Worm (Caenorhabditis elegans): Measurements from ENCODE around the gene ugt-2.

The ugt-2 gene

DNA sequence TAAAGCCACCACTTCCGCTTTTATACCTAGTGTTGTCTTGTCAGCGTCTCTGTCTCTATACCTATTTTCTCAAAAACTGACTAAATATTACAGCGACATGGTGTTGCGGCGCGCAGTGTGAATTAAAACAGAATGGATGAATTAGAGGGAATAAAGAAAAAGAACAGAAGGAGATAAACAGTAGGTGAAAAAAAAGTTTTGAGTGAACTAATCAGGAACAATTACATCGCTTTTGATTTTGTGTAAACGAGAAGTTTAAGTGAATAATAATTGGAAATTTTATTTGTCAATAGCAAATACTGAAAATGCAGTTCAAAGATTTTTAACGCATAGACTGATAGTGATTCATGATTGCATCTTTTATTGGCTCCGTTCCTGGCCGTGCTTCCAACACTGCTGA lies 26.5 kb downstream of the ugt-2 start, which contains the start of gene col-12:
Gene col-12 (minus strand): TSS at position 101 of the 400 bp plus-strand sequence.
- TF ChIP-seq ceh-9 (tag; optimal IDR thresholded peaks at IDR 0.05) = no peak
- TF ChIP-seq lsy-12 (tag; optimal IDR thresholded peaks at IDR 0.05) = no peak
- TF ChIP-seq nhr-43 (tag; optimal IDR thresholded peaks at IDR 0.05; ENCODE audit: poor library complexity, severe bottlenecking) = no peak
- TF ChIP-seq elt-2 (tag; optimal IDR thresholded peaks at IDR 0.05) = no peak
- TF ChIP-seq snpc-4 (tag; optimal IDR thresholded peaks at IDR 0.05) = no peak
- no peak for TF ChIP-seq ztf-4 (tag; optimal IDR thresholded peaks at IDR 0.05)
- no peak for TF ChIP-seq mml-1 (tag; optimal IDR thresholded peaks at IDR 0.05)
- no peak for TF ChIP-seq aly-2 (tag; optimal IDR thresholded peaks at IDR 0.05)
- TF ChIP-seq ceh-28 (tag; optimal IDR thresholded peaks at IDR 0.05) = no peak
- TF ChIP-seq tbx-2 (tag; optimal IDR thresholded peaks at IDR 0.05) = no peak
- no peak for TF ChIP-seq fos-1 (tag; optimal IDR thresholded peaks at IDR 0.05)
- no peak for TF ChIP-seq skn-1 (tag; optimal IDR thresholded peaks at IDR 0.05)
- TF ChIP-seq fkh-10 (GFP tag; optimal IDR thresholded peaks at IDR 0.05) = no peak
- no peak for TF ChIP-seq nhr-76 (tag; optimal IDR thresholded peaks at IDR 0.05)
- TF ChIP-seq hmg-11 (tag; optimal IDR thresholded peaks at IDR 0.05) = no peak
- no peak for TF ChIP-seq elt-1 (tag; optimal IDR thresholded peaks at IDR 0.05)
- TF ChIP-seq sea-2 (GFP tag; optimal IDR thresholded peaks at IDR 0.05) = no peak

ce11 chrV:10426253-10426652 lies 27.7 kb downstream of the ugt-2 start, which contains the start of gene apc-10:
TSS of gene apc-10 (minus strand) at chrV:10426353.
- TF ChIP-seq unc-62 (GFP tag; optimal IDR thresholded peaks at IDR 0.05) (no peak), mml-1 (tag; optimal IDR thresholded peaks at IDR 0.05) (no peak), nhr-43 (tag; optimal IDR thresholded peaks at IDR 0.05; ENCODE audit: poor library complexity, severe bottlenecking) (no peak), nhr-76 (tag; optimal IDR thresholded peaks at IDR 0.05) (no peak), eor-1 (tag; optimal IDR thresholded peaks at IDR 0.05) (no peak), fkh-10 (GFP tag; optimal IDR thresholded peaks at IDR 0.05) (no peak), hmg-11 (tag; optimal IDR thresholded peaks at IDR 0.05) (no peak), lin-39 (tag; optimal IDR thresholded peaks at IDR 0.05) (no peak), elt-1 (tag; optimal IDR thresholded peaks at IDR 0.05) (no peak), fkh-2 (tag; optimal IDR thresholded peaks at IDR 0.05) (no peak), egl-5 (tag; optimal IDR thresholded peaks at IDR 0.05) (no peak), jun-1 (tag; optimal IDR thresholded peaks at IDR 0.05) (no peak), ztf-11 (tag; optimal IDR thresholded peaks at IDR 0.05) (no peak), nhr-67 (tag; optimal IDR thresholded peaks at IDR 0.05) (no peak), pqm-1 (tag; optimal IDR thresholded peaks at IDR 0.05) (no peak), pha-4 (tag; optimal IDR thresholded peaks at IDR 0.05) (no peak), nhr-11 (tag; optimal IDR thresholded peaks at IDR 0.05) (no peak), nfya-1 (tag; optimal IDR thresholded peaks at IDR 0.05; ENCODE audit: insufficient read depth) (no peak), ceh-16 (tag; optimal IDR thresholded peaks at IDR 0.05) (no peak)

ce11 chrV:10428608-10429007 lies 30.0 kb downstream of the ugt-2 start, which contains the start of gene tag-314:
TSS of gene tag-314 (minus strand) at chrV:10428708.
- TF ChIP-seq fos-1 (tag; optimal IDR thresholded peaks at IDR 0.05) (no peak), unc-39 (tag; optimal IDR thresholded peaks at IDR 0.05) (no peak), egl-5 (tag; optimal IDR thresholded peaks at IDR 0.05) (no peak), snpc-4 (tag; optimal IDR thresholded peaks at IDR 0.05) (no peak), ceh-16 (tag; optimal IDR thresholded peaks at IDR 0.05) (no peak), unc-62 (GFP tag; optimal IDR thresholded peaks at IDR 0.05) (no peak), nhr-12 (tag; optimal IDR thresholded peaks at IDR 0.05) (no peak), aly-2 (tag; optimal IDR thresholded peaks at IDR 0.05) (no peak), nhr-28 (tag; optimal IDR thresholded peaks at IDR 0.05) (no peak), fkh-10 (GFP tag; optimal IDR thresholded peaks at IDR 0.05) (no peak), daf-12 (tag; optimal IDR thresholded peaks at IDR 0.05) (no peak), nhr-67 (tag; optimal IDR thresholded peaks at IDR 0.05) (no peak), nhr-25 (tag; optimal IDR thresholded peaks at IDR 0.05) (no peak), fkh-2 (tag; optimal IDR thresholded peaks at IDR 0.05) (no peak)

DNA sequence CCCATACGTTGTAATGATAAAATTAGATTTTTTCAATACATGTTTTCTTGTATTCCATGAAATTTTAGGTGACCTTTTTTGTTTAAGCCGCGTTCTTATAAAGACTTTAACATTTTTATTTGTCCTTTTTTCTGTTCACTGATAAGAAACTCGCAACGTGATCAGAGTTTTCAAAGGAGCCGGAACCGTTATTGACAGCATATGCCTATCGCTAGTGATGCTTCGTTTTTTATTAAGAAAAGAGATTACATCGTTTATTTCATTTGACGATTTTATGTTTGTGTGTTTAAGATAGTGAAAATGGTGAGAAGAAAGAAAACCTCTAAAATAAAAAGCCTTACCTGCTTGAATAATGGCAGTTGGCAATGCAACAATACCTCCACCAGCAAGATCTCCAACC lies 34.0 kb downstream of the ugt-2 start:
- no peak for TF ChIP-seq ZK546.5 (tag; optimal IDR thresholded peaks at IDR 0.05)
- TF ChIP-seq pqm-1 (tag; optimal IDR thresholded peaks at IDR 0.05) = peak; percentile 79
- no peak for TF ChIP-seq fkh-10 (GFP tag; optimal IDR thresholded peaks at IDR 0.05)
- TF ChIP-seq ztf-4 (tag; optimal IDR thresholded peaks at IDR 0.05) = no peak
- TF ChIP-seq nfya-1 (tag; optimal IDR thresholded peaks at IDR 0.05; ENCODE audit: insufficient read depth) = no peak
- no peak for TF ChIP-seq nhr-12 (tag; optimal IDR thresholded peaks at IDR 0.05)
- no peak for TF ChIP-seq nhr-28 (tag; optimal IDR thresholded peaks at IDR 0.05)
- TF ChIP-seq nhr-25 (tag; optimal IDR thresholded peaks at IDR 0.05) = no peak
- TF ChIP-seq elt-2 (tag; optimal IDR thresholded peaks at IDR 0.05) = peak; percentile 96
- TF ChIP-seq pha-4 (tag; optimal IDR thresholded peaks at IDR 0.05) = peak; percentile 53
- TF ChIP-seq aly-2 (tag; optimal IDR thresholded peaks at IDR 0.05) = no peak
- TF ChIP-seq jun-1 (tag; optimal IDR thresholded peaks at IDR 0.05) = peak; percentile 54
- TF ChIP-seq lin-15B (tag; optimal IDR thresholded peaks at IDR 0.05) = no peak
